Worm (Caenorhabditis elegans): Measurements from ENCODE around the gene F18A12.2.

Gene F18A12.2

DNA sequence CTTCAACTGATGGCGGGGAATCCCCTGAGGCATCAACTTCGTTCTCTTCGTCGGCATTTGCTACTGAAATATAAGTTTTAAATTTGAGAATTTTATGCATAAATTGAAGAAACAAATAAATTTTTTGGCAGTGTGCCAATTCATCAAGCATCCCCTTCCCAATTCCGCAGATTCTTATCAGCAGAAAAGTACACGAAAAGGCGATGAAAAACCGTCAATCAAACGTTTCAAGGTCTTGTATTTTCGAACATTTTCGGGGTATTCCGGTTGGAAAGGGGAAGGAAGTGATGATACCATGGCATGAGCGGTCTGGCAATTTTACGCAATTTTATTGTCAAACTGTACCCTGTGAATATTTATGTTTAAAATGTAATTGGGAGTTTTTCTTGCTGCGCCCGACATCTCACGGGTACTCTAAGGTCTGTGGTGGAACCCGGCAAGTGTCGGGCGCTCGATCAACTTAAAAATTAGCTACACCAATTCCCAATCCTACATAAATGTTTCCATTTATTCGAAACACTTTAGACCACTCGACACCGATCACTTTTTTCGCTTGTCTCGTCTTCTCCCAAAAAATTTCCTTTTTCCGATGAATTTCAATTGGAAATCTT is 20.3 kb downstream of the F18A12.2 start:
- TF ChIP-seq pag-3 (tag; optimal IDR thresholded peaks at IDR 0.05; ENCODE audit: borderline replicate concordance) (no peak), pros-1 (tag; optimal IDR thresholded peaks at IDR 0.05) (no peak), ahr-1 (tag; optimal IDR thresholded peaks at IDR 0.05) (no peak), K02D7.2 (tag; optimal IDR thresholded peaks at IDR 0.05) (no peak), ceh-45 (GFP tag; IDR thresholded peaks at IDR 0.05) (no peak)

- no peak for TF ChIP-seq pat-9 (tag; optimal IDR thresholded peaks at IDR 0.05)
- TF ChIP-seq sox-4 (tag; optimal IDR thresholded peaks at IDR 0.05) = no peak
- no peak for TF ChIP-seq hlh-8 (tag; optimal IDR thresholded peaks at IDR 0.05)
- no peak for TF ChIP-seq ceh-6 (GFP tag; optimal IDR thresholded peaks at IDR 0.05)
- no peak for TF ChIP-seq pag-3 (tag; optimal IDR thresholded peaks at IDR 0.05; ENCODE audit: borderline replicate concordance)
- TF ChIP-seq K09A11.1 (tag; optimal IDR thresholded peaks at IDR 0.05; ENCODE audit: insufficient read depth) = no peak
- no peak for TF ChIP-seq madf-2 (tag; optimal IDR thresholded peaks at IDR 0.05)
- TF ChIP-seq unc-42 (tag; optimal IDR thresholded peaks at IDR 0.05) = no peak
- no peak for TF ChIP-seq nhr-11 (tag; optimal IDR thresholded peaks at IDR 0.05)
- TF ChIP-seq ceh-30 (tag; optimal IDR thresholded peaks at IDR 0.05) = no peak
- TF ChIP-seq ceh-48 (tag; optimal IDR thresholded peaks at IDR 0.05) = no peak
Measured at ce11 chrII:3436412-3436811, 21.8 kb downstream of the F18A12.2 start, which contains the start of gene skpo-2. TSS of gene skpo-2 (minus strand) at chrII:3436512.

DNA sequence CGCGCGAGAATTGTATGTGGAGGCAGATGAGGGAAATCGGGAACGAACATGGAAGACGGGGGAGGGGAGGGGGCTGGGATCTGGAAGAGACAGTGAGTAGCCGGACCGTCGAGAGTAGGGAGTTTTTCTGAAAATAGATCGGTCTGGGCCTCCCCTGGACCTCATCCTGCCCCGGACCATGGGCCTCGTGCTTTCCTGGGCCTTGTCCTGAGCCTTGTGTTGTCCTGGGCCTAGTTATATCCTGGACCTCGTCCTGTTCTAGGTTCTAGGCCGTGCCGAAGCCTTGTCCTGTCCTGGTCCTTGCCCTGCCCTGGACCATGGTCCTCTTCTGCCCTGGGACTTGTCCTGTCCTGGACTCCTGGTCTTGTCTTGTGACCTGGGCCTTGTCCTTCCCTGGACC is 22.7 kb downstream of the F18A12.2 start:
- no peak for TF ChIP-seq ceh-22 (tag; optimal IDR thresholded peaks at IDR 0.05)
- no peak for TF ChIP-seq nhr-232 (tag; optimal IDR thresholded peaks at IDR 0.05)
- no peak for TF ChIP-seq syd-9 (tag; optimal IDR thresholded peaks at IDR 0.05)
- no peak for TF ChIP-seq sox-2 (GFP tag; IDR thresholded peaks at IDR 0.05)
- no peak for TF ChIP-seq che-1 (tag; optimal IDR thresholded peaks at IDR 0.05)
- no peak for TF ChIP-seq ceh-48 (tag; optimal IDR thresholded peaks at IDR 0.05)
- TF ChIP-seq ztf-16 (tag; optimal IDR thresholded peaks at IDR 0.05) = no peak
- no peak for TF ChIP-seq npax-4 (tag; optimal IDR thresholded peaks at IDR 0.05)
- TF ChIP-seq pat-9 (tag; optimal IDR thresholded peaks at IDR 0.05) = no peak
- no peak for TF ChIP-seq unc-55 (GFP tag; optimal IDR thresholded peaks at IDR 0.05)
- no peak for TF ChIP-seq ceh-9 (tag; optimal IDR thresholded peaks at IDR 0.05)
- no peak for TF ChIP-seq C38D4.7 (GFP tag; optimal IDR thresholded peaks at IDR 0.05)
- no peak for TF ChIP-seq hlh-13 (GFP tag; optimal IDR thresholded peaks at IDR 0.05)
- TF ChIP-seq sox-4 (tag; optimal IDR thresholded peaks at IDR 0.05) = no peak
- no peak for TF ChIP-seq dmd-4 (tag; optimal IDR thresholded peaks at IDR 0.05; ENCODE audit: borderline replicate concordance)

DNA sequence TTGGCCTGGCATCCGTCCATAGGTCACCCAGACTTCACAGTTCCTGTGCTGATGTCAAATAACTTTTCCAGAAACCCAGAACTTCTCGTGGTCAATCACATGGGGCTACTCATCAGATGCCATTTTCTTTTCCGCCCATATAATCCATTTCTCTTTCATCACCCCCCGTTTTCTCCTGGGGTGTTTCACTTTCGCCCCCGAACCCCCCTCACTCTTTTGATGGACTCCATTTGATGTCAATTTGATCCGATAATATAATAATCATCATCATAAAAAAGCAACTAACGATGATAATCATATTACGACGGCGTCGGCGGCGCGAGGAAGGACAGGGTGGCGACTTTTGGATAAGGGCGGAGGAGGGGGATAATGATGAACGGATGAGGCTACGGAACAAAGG is 23.6 kb downstream of the F18A12.2 start:
- TF ChIP-seq elt-2 (tag; optimal IDR thresholded peaks at IDR 0.05) (no peak), ceh-34 (tag; optimal IDR thresholded peaks at IDR 0.05) (no peak), zip-5 (tag; optimal IDR thresholded peaks at IDR 0.05) (no peak), rnt-1 (tag; optimal IDR thresholded peaks at IDR 0.05) (no peak), ahr-1 (tag; optimal IDR thresholded peaks at IDR 0.05) (no peak), C08G9.2 (tag; optimal IDR thresholded peaks at IDR 0.05) (no peak), fkh-6 (tag; optimal IDR thresholded peaks at IDR 0.05) (no peak), Y22D7AL.16 (tag; optimal IDR thresholded peaks at IDR 0.05) (no peak), ceh-31 (tag; optimal IDR thresholded peaks at IDR 0.05) (no peak), pha-2 (tag; optimal IDR thresholded peaks at IDR 0.05) (no peak), unc-55 (GFP tag; optimal IDR thresholded peaks at IDR 0.05) (no peak), tbx-7 (tag; optimal IDR thresholded peaks at IDR 0.05) (no peak), syd-9 (tag; optimal IDR thresholded peaks at IDR 0.05) (no peak), ztf-16 (tag; optimal IDR thresholded peaks at IDR 0.05) (no peak), che-1 (tag; optimal IDR thresholded peaks at IDR 0.05) (no peak), nhr-11 (tag; optimal IDR thresholded peaks at IDR 0.05) (no peak), dmd-4 (tag; optimal IDR thresholded peaks at IDR 0.05; ENCODE audit: borderline replicate concordance) (no peak), ama-1 (optimal IDR thresholded peaks at IDR 0.05) (no peak)
